Worm (Caenorhabditis elegans) whole organism, late embryonic: ENCODE data around the gene Y41C4A.11.

Source experiments
- C08G9.2 ChIP-seq: sonication (generic microtip); optimal IDR thresholded peaks from 2 replicates; lab custom pipeline; 2016; ENCODE audit warnings: mild to moderate bottlenecking, missing genetic modification characterization, moderate library complexity, missing compliant biosample characterization
- F13H6.1 ChIP-seq: sonication (generic microtip); optimal IDR thresholded peaks from 2 replicates; lab custom pipeline; 2016; ENCODE audit warnings: missing genetic modification characterization, missing compliant biosample characterization
- K02D7.2 ChIP-seq: sonication (generic microtip); optimal IDR thresholded peaks from 2 replicates; lab custom pipeline; 2017; ENCODE audit warnings: mild to moderate bottlenecking, missing genetic modification characterization, missing compliant biosample characterization
- K09A11.1 ChIP-seq: sonication (generic microtip); optimal IDR thresholded peaks from 2 replicates; lab custom pipeline; 2017; ENCODE audit warnings: antibody characterized with exemption, mild to moderate bottlenecking, missing genetic modification characterization, missing compliant biosample characterization; ENCODE audit not compliant: insufficient read depth
- T23F11.4 ChIP-seq: fragments of 200-800 bp; sonication (Bioruptor generic); optimal IDR thresholded peaks from 2 replicates; lab custom pipeline; 2018; ENCODE audit warnings: mild to moderate bottlenecking, missing genetic modification characterization, missing compliant biosample characterization
- ama-1 ChIP-seq: fragments of 150-350 bp; optimal IDR thresholded peaks from 2 replicates; lab custom pipeline; 2014
- ceh-24 ChIP-seq: sonication (generic microtip); optimal IDR thresholded peaks from 2 replicates; lab custom pipeline; 2016; ENCODE audit warnings: mild to moderate bottlenecking, missing genetic modification characterization, missing compliant biosample characterization
- ceh-34 ChIP-seq: sonication (generic microtip); optimal IDR thresholded peaks from 2 replicates; lab custom pipeline; 2016; ENCODE audit warnings: mild to moderate bottlenecking, missing genetic modification characterization, missing compliant biosample characterization
- ceh-45 ChIP-seq: fragments of 200-800 bp; sonication (Bioruptor generic); IDR thresholded peaks from 2 replicates; pipeline ENCODE4 v1.3.6; 2022; ENCODE audit warnings: missing genetic modification reagents, missing genetic modification characterization, missing compliant biosample characterization
- ceh-48 ChIP-seq: sonication (generic microtip); optimal IDR thresholded peaks from 2 replicates; lab custom pipeline; 2016; ENCODE audit warnings: missing genetic modification characterization, inconsistent platforms, missing compliant biosample characterization
- ceh-6 ChIP-seq: fragments of 200-800 bp; sonication (Bioruptor generic); optimal IDR thresholded peaks from 2 replicates; lab custom pipeline; 2018; ENCODE audit warnings: mild to moderate bottlenecking, missing genetic modification characterization, missing compliant biosample characterization
- ceh-9 ChIP-seq: sonication (generic microtip); optimal IDR thresholded peaks from 2 replicates; lab custom pipeline; 2016; ENCODE audit warnings: mild to moderate bottlenecking, missing genetic modification characterization, inconsistent platforms, missing compliant biosample characterization
- dmd-4 ChIP-seq: sonication (generic microtip); optimal IDR thresholded peaks from 2 replicates; lab custom pipeline; 2016; ENCODE audit warnings: borderline replicate concordance, missing genetic modification characterization, missing compliant biosample characterization
- elt-2 ChIP-seq: sonication (generic microtip); optimal IDR thresholded peaks from 2 replicates; lab custom pipeline; 2016; ENCODE audit warnings: missing genetic modification reagents, missing genetic modification characterization, missing compliant biosample characterization
- elt-4 ChIP-seq: sonication (generic microtip); optimal IDR thresholded peaks from 2 replicates; lab custom pipeline; 2016; ENCODE audit warnings: missing genetic modification characterization, missing compliant biosample characterization
- eyg-1 ChIP-seq: sonication (generic microtip); optimal IDR thresholded peaks from 2 replicates; lab custom pipeline; 2016; ENCODE audit warnings: missing genotype, missing genetic modification characterization, missing compliant biosample characterization
- fax-1 ChIP-seq: sonication (generic microtip); optimal IDR thresholded peaks from 2 replicates; lab custom pipeline; 2016; ENCODE audit warnings: missing genotype, missing genetic modification characterization, missing compliant biosample characterization
- fkh-10 ChIP-seq: fragments of 150-350 bp; optimal IDR thresholded peaks from 2 replicates; lab custom pipeline; 2014; ENCODE audit warnings: missing biosample characterization, missing genetic modification reagents, missing genetic modification characterization
- gmeb-2 ChIP-seq: sonication (generic microtip); optimal IDR thresholded peaks from 2 replicates; lab custom pipeline; 2016; ENCODE audit warnings: missing genetic modification characterization, inconsistent platforms, missing compliant biosample characterization
- hlh-15 ChIP-seq: sonication (generic microtip); optimal IDR thresholded peaks from 2 replicates; lab custom pipeline; 2016; ENCODE audit warnings: missing genetic modification characterization, missing compliant biosample characterization
- hlh-30 ChIP-seq: sonication (generic microtip); optimal IDR thresholded peaks from 2 replicates; lab custom pipeline; 2017; ENCODE audit warnings: antibody characterized with exemption, missing genetic modification characterization, missing compliant biosample characterization; ENCODE audit not compliant: insufficient read depth
- hlh-8 ChIP-seq: sonication (generic microtip); optimal IDR thresholded peaks from 2 replicates; lab custom pipeline; 2016; ENCODE audit warnings: missing genotype, missing genetic modification characterization, missing compliant biosample characterization
- madf-2 ChIP-seq: sonication (generic microtip); optimal IDR thresholded peaks from 2 replicates; lab custom pipeline; 2017; ENCODE audit warnings: missing genetic modification characterization, missing compliant biosample characterization
- mec-3 ChIP-seq: sonication (generic microtip); optimal IDR thresholded peaks from 2 replicates; lab custom pipeline; 2016; ENCODE audit warnings: borderline replicate concordance, missing genetic modification characterization, missing compliant biosample characterization
- nhr-11 ChIP-seq: fragments of 150-350 bp; optimal IDR thresholded peaks from 2 replicates; lab custom pipeline; 2014; ENCODE audit warnings: missing biosample characterization, missing genetic modification characterization
- nhr-232 ChIP-seq: sonication (generic microtip); optimal IDR thresholded peaks from 2 replicates; lab custom pipeline; 2016; ENCODE audit warnings: missing genetic modification characterization, missing compliant biosample characterization
- odd-2 ChIP-seq: sonication (generic microtip); optimal IDR thresholded peaks from 2 replicates; lab custom pipeline; 2017; ENCODE audit warnings: antibody characterized with exemption, mild to moderate bottlenecking, missing genetic modification characterization, missing compliant biosample characterization
- pax-1 ChIP-seq: fragments of 150-350 bp; optimal IDR thresholded peaks from 2 replicates; lab custom pipeline; 2014; ENCODE audit warnings: missing biosample characterization, missing genetic modification characterization
- pha-2 ChIP-seq: sonication (generic microtip); optimal IDR thresholded peaks from 2 replicates; lab custom pipeline; 2017; ENCODE audit warnings: mild to moderate bottlenecking, missing genetic modification characterization, missing compliant biosample characterization
- pha-4 ChIP-seq: fragments of 150-350 bp; optimal IDR thresholded peaks from 2 replicates; lab custom pipeline; 2018; ENCODE audit warnings: missing biosample characterization, missing genetic modification reagents, missing genetic modification characterization
- pqm-1 ChIP-seq: sonication (generic microtip); optimal IDR thresholded peaks from 2 replicates; lab custom pipeline; 2016; ENCODE audit warnings: missing genetic modification characterization, missing compliant biosample characterization
- rnt-1 ChIP-seq: sonication (generic microtip); optimal IDR thresholded peaks from 2 replicates; lab custom pipeline; 2016; ENCODE audit warnings: missing genetic modification characterization, missing compliant biosample characterization
- sdc-2 ChIP-seq: sonication (generic microtip); optimal IDR thresholded peaks from 2 replicates; lab custom pipeline; 2016; ENCODE audit warnings: missing genotype, missing genetic modification characterization, missing compliant biosample characterization
- sox-4 ChIP-seq: sonication (generic microtip); optimal IDR thresholded peaks from 2 replicates; lab custom pipeline; 2017; ENCODE audit warnings: mild to moderate bottlenecking, missing genetic modification characterization, inconsistent platforms, missing compliant biosample characterization
- syd-9 ChIP-seq: sonication (generic microtip); optimal IDR thresholded peaks from 2 replicates; lab custom pipeline; 2016; ENCODE audit warnings: mild to moderate bottlenecking, missing genetic modification characterization, moderate library complexity, missing compliant biosample characterization
- tbx-7 ChIP-seq: sonication (generic microtip); optimal IDR thresholded peaks from 2 replicates; lab custom pipeline; 2016; ENCODE audit warnings: missing genotype, missing genetic modification characterization, missing compliant biosample characterization
- ttx-3 ChIP-seq: sonication (generic microtip); optimal IDR thresholded peaks from 2 replicates; lab custom pipeline; 2016; ENCODE audit warnings: missing genetic modification reagents, missing genetic modification characterization, missing compliant biosample characterization
- unc-42 ChIP-seq: sonication (generic microtip); optimal IDR thresholded peaks from 2 replicates; lab custom pipeline; 2016; ENCODE audit warnings: missing genotype, missing genetic modification characterization, missing compliant biosample characterization
- unc-55 ChIP-seq: sonication (generic microtip); optimal IDR thresholded peaks from 2 replicates; lab custom pipeline; 2017; ENCODE audit warnings: missing biosample characterization, missing genetic modification reagents, missing genetic modification characterization
- zip-5 ChIP-seq: sonication (generic microtip); optimal IDR thresholded peaks from 2 replicates; lab custom pipeline; 2016; ENCODE audit warnings: missing genetic modification characterization, missing compliant biosample characterization
- ztf-16 ChIP-seq: sonication (generic microtip); optimal IDR thresholded peaks from 2 replicates; lab custom pipeline; 2017; ENCODE audit warnings: missing genetic modification characterization, missing compliant biosample characterization

The Y41C4A.11 gene

ce11 chrIII:11698569-11698968, 21.1 kb upstream of the Y41C4A.11 start, which contains the start of gene Y41C4A.7:
Y41C4A.7 (plus strand) TSS chrIII:11698869.
- no peak for TF ChIP-seq F13H6.1 (tag; lab: Kevin White, UChicago)
- TF ChIP-seq ceh-34 (tag; lab: Kevin White, UChicago), result no peak
- TF ChIP-seq rnt-1, result no peak
- no peak for TF ChIP-seq pqm-1
- no peak for TF ChIP-seq unc-55 (GFP tag; lab: Kevin White, UChicago)
- TF ChIP-seq pax-1, result no peak

ce11 chrIII:11699959-11700358, 19.7 kb upstream of the Y41C4A.11 start, which contains the start of gene pqn-84:
pqn-84 (plus strand) TSS chrIII:11700259.
- TF ChIP-seq ceh-6 (GFP tag; lab: Kevin White, UChicago), result no peak
- TF ChIP-seq, all 69 proteins: peak for 0

ce11 chrIII:11701863-11702262, 17.8 kb upstream of the Y41C4A.11 start:
- no peak for TF ChIP-seq hlh-15
- TF ChIP-seq nhr-232 (tag; lab: Kevin White, UChicago), result peak; percentile 6
- no peak for TF ChIP-seq ceh-48 (tag; lab: Kevin White, UChicago)
- TF ChIP-seq ceh-45, result 0 out of 2 replicates have a peak, but pooled peaks have one; percentile 4
- TF ChIP-seq ama-1, result no peak
- TF ChIP-seq pha-2 (tag; lab: Kevin White, UChicago), result no peak
- no peak for TF ChIP-seq fkh-10 (GFP tag; lab: Kevin White, UChicago)
- no peak for TF ChIP-seq ceh-9 (tag; lab: Kevin White, UChicago)
- TF ChIP-seq ceh-6 (GFP tag; lab: Kevin White, UChicago), result peak; percentile 7
- no peak for TF ChIP-seq C08G9.2
- no peak for TF ChIP-seq sox-4 (tag; lab: Kevin White, UChicago)
- peak; percentile 17 for TF ChIP-seq mec-3
- no peak for TF ChIP-seq syd-9
- TF ChIP-seq T23F11.4 (GFP tag; lab: Kevin White, UChicago), result no peak
- TF ChIP-seq hlh-8, result no peak
- TF ChIP-seq nhr-11 (tag; lab: Kevin White, UChicago), result no peak
- no peak for TF ChIP-seq ttx-3 (tag; lab: Kevin White, UChicago)
- no peak for TF ChIP-seq K09A11.1 (tag; lab: Kevin White, UChicago)
- TF ChIP-seq gmeb-2 (tag; lab: Kevin White, UChicago), result no peak
- TF ChIP-seq unc-42, result no peak
- TF ChIP-seq zip-5, result no peak
- no peak for TF ChIP-seq tbx-7 (tag; lab: Kevin White, UChicago)
- peak; percentile 31 for TF ChIP-seq K02D7.2 (tag; lab: Kevin White, UChicago)

- TF ChIP-seq hlh-30 (tag; lab: Kevin White, UChicago) (no peak), ceh-48 (tag; lab: Kevin White, UChicago) (no peak), pqm-1 (no peak), tbx-7 (tag; lab: Kevin White, UChicago) (no peak)
- TF ChIP-seq, all 69 proteins: peak for 0
Measured at ce11 chrIII:11703006-11703775, 16.5 kb upstream of the Y41C4A.11 start.

ce11 chrIII:11703776-11704093, 15.9 kb upstream of the Y41C4A.11 start, which contains the start of gene col-95:
col-95 (plus strand) TSS chrIII:11703994.
- TF ChIP-seq unc-42 (no peak), elt-4 (tag; lab: Kevin White, UChicago) (no peak), dmd-4 (no peak), pqm-1 (no peak), pha-4 (tag; lab: Kevin White, UChicago) (no peak), ceh-24 (tag; lab: Kevin White, UChicago) (no peak), sdc-2 (no peak), elt-2 (tag; lab: Kevin White, UChicago) (no peak), syd-9 (no peak), hlh-15 (no peak), rnt-1 (no peak), mec-3 (no peak), odd-2 (no peak), eyg-1 (tag; lab: Kevin White, UChicago) (no peak), madf-2 (no peak), unc-55 (GFP tag; lab: Kevin White, UChicago) (no peak), ztf-16 (tag; lab: Kevin White, UChicago) (no peak), fax-1 (no peak)
